Worm (Caenorhabditis elegans) whole organism, L3 larva: ENCODE results near the gene srlf-15.

ENCODE experiments used
- R02D3.7 ChIP-seq: fragments of 150-350 bp; optimal IDR thresholded peaks from 2 replicates; lab custom pipeline; 2014; ENCODE audit warnings: missing biosample characterization, missing genetic modification characterization
- ZK546.5 ChIP-seq: sonication (generic microtip); optimal IDR thresholded peaks from 2 replicates; lab custom pipeline; 2017; ENCODE audit warnings: missing biosample characterization, missing genetic modification characterization
- ama-1 ChIP-seq: fragments of 150-350 bp; optimal IDR thresholded peaks from 2 replicates; lab custom pipeline; 2018
- ceh-16 ChIP-seq: sonication (generic microtip); optimal IDR thresholded peaks from 2 replicates; lab custom pipeline; 2017; ENCODE audit warnings: missing biosample characterization, missing genetic modification characterization
- ceh-28 ChIP-seq: fragments of 150-350 bp; optimal IDR thresholded peaks from 2 replicates; lab custom pipeline; 2014; ENCODE audit warnings: missing biosample characterization, missing genetic modification reagents, missing genetic modification characterization
- ceh-82 ChIP-seq: fragments of 150-350 bp; optimal IDR thresholded peaks from 2 replicates; lab custom pipeline; 2014; ENCODE audit warnings: missing biosample characterization, missing genetic modification characterization
- ceh-9 ChIP-seq: sonication (generic microtip); optimal IDR thresholded peaks from 2 replicates; lab custom pipeline; 2018; ENCODE audit warnings: missing biosample characterization, missing genetic modification characterization
- egl-27 ChIP-seq: sonication (generic microtip); optimal IDR thresholded peaks from 4 replicates; lab custom pipeline; 2017; ENCODE audit warnings: missing biosample characterization, missing genetic modification reagents, missing genetic modification characterization
- egl-5 ChIP-seq: fragments of 150-350 bp; optimal IDR thresholded peaks from 2 replicates; lab custom pipeline; 2017; ENCODE audit warnings: missing biosample characterization, missing genetic modification reagents, missing genetic modification characterization, inconsistent platforms
- elt-1 ChIP-seq: fragments of 150-350 bp; optimal IDR thresholded peaks from 2 replicates; lab custom pipeline; 2014; ENCODE audit warnings: missing biosample characterization, missing genetic modification characterization
- elt-3 ChIP-seq, 3 experiments: fragments of 150-350 bp in 1 of 3; sonication (generic microtip) in 2 of 3; optimal IDR thresholded peaks; 2 replicates in 2 of 3; 4 replicates in 1 of 3; lab custom pipeline; 2014 to 2017; ENCODE audit warnings: missing biosample characterization in 3 of 3, missing genetic modification characterization in 3 of 3
- eor-1 ChIP-seq, 2 experiments: fragments of 150-350 bp; optimal IDR thresholded peaks; 2 replicates each; lab custom pipeline; 2014 to 2018; ENCODE audit warnings: missing biosample characterization in 2 of 2, missing genetic modification characterization in 2 of 2
- fkh-2 ChIP-seq: fragments of 150-350 bp; optimal IDR thresholded peaks from 2 replicates; lab custom pipeline; 2014; ENCODE audit warnings: missing biosample characterization, missing genetic modification reagents, missing genetic modification characterization
- hmg-11 ChIP-seq: sonication (generic microtip); optimal IDR thresholded peaks from 2 replicates; lab custom pipeline; 2016; ENCODE audit warnings: missing genetic modification characterization, missing compliant biosample characterization
- jun-1 ChIP-seq: fragments of 150-350 bp; optimal IDR thresholded peaks from 2 replicates; lab custom pipeline; 2014; ENCODE audit warnings: missing biosample characterization, missing genetic modification reagents, missing genetic modification characterization
- lin-15B ChIP-seq: fragments of 150-350 bp; optimal IDR thresholded peaks from 2 replicates; lab custom pipeline; 2014; ENCODE audit warnings: missing biosample characterization, missing genetic modification characterization
- mdl-1 ChIP-seq: fragments of 150-350 bp; optimal IDR thresholded peaks from 2 replicates; lab custom pipeline; 2014; ENCODE audit warnings: missing biosample characterization, missing genetic modification characterization
- nfya-1 ChIP-seq: sonication (generic microtip); optimal IDR thresholded peaks from 2 replicates; lab custom pipeline; 2017; ENCODE audit warnings: missing genetic modification characterization, mild to moderate bottlenecking, missing compliant biosample characterization, antibody characterized with exemption, moderate library complexity; ENCODE audit not compliant: insufficient read depth
- nhr-11 ChIP-seq: fragments of 150-350 bp; optimal IDR thresholded peaks from 2 replicates; lab custom pipeline; 2014; ENCODE audit warnings: missing biosample characterization, missing genetic modification characterization
- nhr-12 ChIP-seq: fragments of 150-350 bp; optimal IDR thresholded peaks from 2 replicates; lab custom pipeline; 2014; ENCODE audit warnings: missing biosample characterization, missing genetic modification characterization
- nhr-23 ChIP-seq: fragments of 150-350 bp; optimal IDR thresholded peaks from 2 replicates; lab custom pipeline; 2014; ENCODE audit warnings: missing biosample characterization, missing genetic modification reagents, missing genetic modification characterization
- nhr-237 ChIP-seq: fragments of 150-350 bp; optimal IDR thresholded peaks from 2 replicates; lab custom pipeline; 2014; ENCODE audit warnings: missing biosample characterization, missing genetic modification characterization
- nhr-25 ChIP-seq: sonication (generic microtip); optimal IDR thresholded peaks from 2 replicates; lab custom pipeline; 2017; ENCODE audit warnings: missing biosample characterization, missing genetic modification characterization
- nhr-28 ChIP-seq: fragments of 150-350 bp; optimal IDR thresholded peaks from 2 replicates; lab custom pipeline; 2014; ENCODE audit warnings: missing biosample characterization, missing genetic modification characterization
- nhr-43 ChIP-seq: sonication (generic microtip); optimal IDR thresholded peaks from 2 replicates; lab custom pipeline; 2016; ENCODE audit warnings: mild to moderate bottlenecking, missing genetic modification characterization, missing compliant biosample characterization; ENCODE audit not compliant: poor library complexity, severe bottlenecking
- nhr-67 ChIP-seq: fragments of 150-350 bp; optimal IDR thresholded peaks from 2 replicates; lab custom pipeline; 2014; ENCODE audit warnings: missing biosample characterization, missing genetic modification characterization
- nhr-76 ChIP-seq: fragments of 150-350 bp; sonication (generic microtip); optimal IDR thresholded peaks from 5 replicates; lab custom pipeline; 2014; ENCODE audit warnings: missing biosample characterization, missing genetic modification characterization
- nhr-77 ChIP-seq: fragments of 150-350 bp; optimal IDR thresholded peaks from 2 replicates; lab custom pipeline; 2014; ENCODE audit warnings: missing biosample characterization, missing genetic modification characterization
- pha-4 ChIP-seq: fragments of 150-350 bp; optimal IDR thresholded peaks from 2 replicates; lab custom pipeline; 2014; ENCODE audit warnings: missing biosample characterization, missing genetic modification reagents, missing genetic modification characterization
- pqm-1 ChIP-seq: fragments of 150-350 bp; optimal IDR thresholded peaks from 2 replicates; lab custom pipeline; 2017; ENCODE audit warnings: missing biosample characterization, missing genetic modification characterization, inconsistent platforms
- sea-2 ChIP-seq: fragments of 150-350 bp; sonication (generic microtip); optimal IDR thresholded peaks from 4 replicates; lab custom pipeline; 2014; ENCODE audit warnings: missing biosample characterization, missing genetic modification reagents, missing genetic modification characterization
- skn-1 ChIP-seq: fragments of 150-350 bp; optimal IDR thresholded peaks from 2 replicates; lab custom pipeline; 2014; ENCODE audit warnings: missing biosample characterization, missing genetic modification characterization
- snpc-4 ChIP-seq: fragments of 150-350 bp; optimal IDR thresholded peaks from 2 replicates; lab custom pipeline; 2014; ENCODE audit warnings: missing biosample characterization, missing genetic modification characterization
- tbx-2 ChIP-seq: sonication (generic microtip); optimal IDR thresholded peaks from 2 replicates; lab custom pipeline; 2016; ENCODE audit warnings: mild to moderate bottlenecking, missing genetic modification characterization, missing compliant biosample characterization
- unc-39 ChIP-seq: sonication (generic microtip); optimal IDR thresholded peaks from 4 replicates; lab custom pipeline; 2017; ENCODE audit warnings: missing biosample characterization, missing genetic modification characterization
- zag-1 ChIP-seq: fragments of 150-350 bp; optimal IDR thresholded peaks from 2 replicates; lab custom pipeline; 2014; ENCODE audit warnings: missing biosample characterization, missing genetic modification characterization

srlf-15 gene

DNA sequence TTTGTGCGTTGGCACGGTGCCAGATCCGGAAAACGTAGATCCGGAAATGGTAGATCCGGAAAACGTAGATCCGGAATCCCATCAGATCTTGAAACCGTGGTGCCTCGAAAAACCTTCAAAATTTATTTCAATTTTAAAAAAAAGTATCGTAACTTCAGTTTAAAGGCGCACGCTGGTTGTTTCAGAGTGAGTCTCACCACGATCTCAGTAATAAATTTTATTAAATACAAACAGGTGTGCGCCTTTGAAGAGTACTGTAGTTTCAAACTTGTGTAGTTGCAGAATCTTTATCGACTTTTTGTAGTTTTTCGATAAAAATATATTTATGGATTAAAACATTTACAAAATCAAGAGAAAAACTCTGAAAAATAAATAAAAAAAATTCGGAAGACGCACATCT lies 14.8 kb downstream of the srlf-15 start:
- no peak for TF ChIP-seq nhr-67 (tag; lab: Kevin White, UChicago)
- TF ChIP-seq zag-1 (tag; lab: Kevin White, UChicago) = no peak
- no peak for TF ChIP-seq pha-4 (tag; lab: Kevin White, UChicago)
- TF ChIP-seq mdl-1 = no peak
- no peak for TF ChIP-seq nhr-43 (tag; lab: Kevin White, UChicago)
- no peak for TF ChIP-seq egl-27 (tag; lab: Kevin White, UChicago)
- TF ChIP-seq elt-1 (tag; lab: Kevin White, UChicago) = no peak
- no peak for TF ChIP-seq ZK546.5 (tag; lab: Kevin White, UChicago)
- TF ChIP-seq nhr-25 (tag; lab: Kevin White, UChicago) = no peak
- TF ChIP-seq snpc-4 (tag; lab: Kevin White, UChicago) = no peak
- TF ChIP-seq egl-5 (tag; lab: Kevin White, UChicago) = no peak
- TF ChIP-seq nfya-1 (tag; lab: Kevin White, UChicago) = no peak
- no peak for TF ChIP-seq nhr-76
- TF ChIP-seq lin-15B (tag; lab: Kevin White, UChicago) = no peak
- TF ChIP-seq R02D3.7 (tag; lab: Kevin White, UChicago) = no peak
- no peak for TF ChIP-seq nhr-77

DNA sequence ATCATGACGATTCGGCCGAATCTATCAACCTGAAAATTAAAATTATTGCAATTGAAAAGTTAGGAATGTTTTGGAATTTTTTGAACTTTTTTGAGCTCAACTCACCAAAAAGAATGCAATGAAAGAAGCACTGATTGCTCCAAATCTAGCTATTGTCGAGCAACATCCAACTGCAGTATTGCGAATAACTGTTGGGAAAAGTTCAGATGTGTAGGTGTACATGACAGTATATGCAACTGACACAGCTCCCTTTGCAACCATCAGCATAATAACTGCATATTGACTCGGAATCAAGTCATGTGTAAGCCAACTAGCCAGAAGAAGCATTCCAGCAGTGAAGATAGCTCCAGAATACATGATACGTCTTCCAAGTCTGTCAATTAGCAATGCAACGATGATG lies 16.7 kb downstream of the srlf-15 start:
- no peak for TF ChIP-seq ceh-9 (tag; lab: Kevin White, UChicago)
- no peak for TF ChIP-seq ZK546.5 (tag; lab: Kevin White, UChicago)
- TF ChIP-seq nhr-237 (tag; lab: Kevin White, UChicago) = no peak
- TF ChIP-seq tbx-2 (tag; lab: Kevin White, UChicago) = no peak
- no peak for TF ChIP-seq pha-4 (tag; lab: Kevin White, UChicago)
- no peak for TF ChIP-seq jun-1 (tag; lab: Kevin White, UChicago)
- no peak for TF ChIP-seq nhr-12
- no peak for TF ChIP-seq skn-1

DNA sequence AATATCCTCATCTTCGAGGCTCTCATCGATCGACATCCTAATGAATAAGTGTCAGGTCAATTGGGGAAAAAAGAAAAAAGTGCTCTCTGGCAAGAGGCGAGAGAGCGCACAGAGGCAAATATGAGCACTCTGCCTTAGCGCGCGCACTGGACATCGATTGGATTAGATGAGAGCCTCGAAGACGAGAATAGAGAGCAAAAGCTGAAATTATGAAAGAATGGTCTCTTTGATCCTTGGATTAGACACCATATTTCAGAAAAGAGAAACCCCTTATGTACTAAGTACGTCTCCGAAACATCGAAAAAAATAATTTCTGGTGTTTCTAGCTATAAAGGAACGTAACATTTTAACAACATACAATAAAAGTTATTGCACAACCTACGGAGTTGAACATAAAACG lies 19.3 kb downstream of the srlf-15 start, which contains the start of gene F45E10.2:
F45E10.2 (minus strand) TSS at position 101 of the 400 bp plus-strand sequence.
- TF ChIP-seq pqm-1 (tag; lab: Kevin White, UChicago) (no peak), eor-1 (tag; optimal IDR thresholded peaks at IDR 0.05; lab: Kevin White, UChicago) (no peak), elt-3 (tag; optimal IDR thresholded peaks at IDR 0.05; lab: Kevin White, UChicago) (no peak), hmg-11 (no peak), tbx-2 (tag; lab: Kevin White, UChicago) (no peak), egl-5 (tag; lab: Kevin White, UChicago) (no peak), fkh-2 (tag; lab: Kevin White, UChicago) (no peak), elt-1 (tag; lab: Kevin White, UChicago) (no peak), pha-4 (tag; lab: Kevin White, UChicago) (no peak), ceh-28 (tag; lab: Kevin White, UChicago) (no peak), ZK546.5 (tag; lab: Kevin White, UChicago) (no peak), ceh-9 (tag; lab: Kevin White, UChicago) (no peak), nhr-11 (tag; lab: Kevin White, UChicago) (no peak), nhr-77 (no peak)

DNA sequence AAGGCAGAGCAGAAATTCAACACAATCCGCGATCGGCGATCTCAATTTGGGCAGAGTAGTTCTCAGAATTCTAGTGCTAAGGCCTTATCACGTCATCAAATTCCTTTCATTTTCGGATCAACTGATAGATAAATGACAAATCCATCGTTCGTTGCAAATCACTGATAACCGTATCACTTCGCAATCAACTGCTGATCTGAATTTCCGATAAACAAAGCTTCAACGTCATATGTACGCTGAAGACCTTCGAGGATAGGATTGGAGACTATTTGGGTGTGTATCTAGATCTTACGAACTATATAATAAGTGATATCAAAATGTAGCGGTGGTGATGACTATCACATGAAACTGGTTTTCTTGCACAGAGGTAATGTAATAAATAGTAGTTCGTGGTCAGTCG lies 21.4 kb downstream of the srlf-15 start:
- TF ChIP-seq nhr-23 (tag; lab: Kevin White, UChicago) (peak; percentile 30), pha-4 (tag; lab: Kevin White, UChicago) (no peak)
- TF ChIP-seq, all 47 proteins: peak for 1

DNA sequence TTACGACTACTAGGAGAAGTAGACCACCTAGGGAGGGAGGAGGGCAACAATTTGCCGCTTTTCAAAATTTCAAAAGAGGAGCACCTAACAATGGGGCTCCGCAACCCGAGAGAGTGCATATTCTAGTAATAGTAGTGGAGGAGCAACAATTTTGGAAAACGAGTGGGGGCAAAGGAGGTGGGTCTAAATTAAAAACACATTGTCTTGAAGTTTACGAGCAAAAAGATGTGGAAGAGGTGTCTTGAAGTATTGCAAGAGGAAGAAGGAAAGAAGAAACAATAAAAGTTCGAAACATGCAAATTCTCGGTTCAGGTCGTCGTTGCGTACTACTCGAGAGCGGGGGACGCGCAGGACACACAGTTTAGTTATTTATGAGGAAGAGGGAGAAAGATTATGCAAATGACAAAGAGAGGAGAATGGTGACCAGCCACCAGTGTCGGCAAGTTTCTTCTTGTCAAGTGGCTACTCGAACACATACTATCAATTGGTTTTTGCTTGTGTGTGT lies 28.4 kb downstream of the srlf-15 start:
- TF ChIP-seq ceh-16 (tag; lab: Kevin White, UChicago) (no peak), nhr-77 (no peak), jun-1 (tag; lab: Kevin White, UChicago) (no peak), unc-39 (no peak), ceh-82 (tag; lab: Kevin White, UChicago) (no peak), nhr-12 (no peak), mdl-1 (no peak), nhr-23 (tag; lab: Kevin White, UChicago) (no peak), ama-1 (lab: Kevin White, UChicago) (no peak), sea-2 (no peak), nhr-11 (tag; lab: Kevin White, UChicago) (no peak), nhr-28 (tag; lab: Kevin White, UChicago) (no peak)
